Fruit fly (Drosophila melanogaster) whole organism, prepupa: ENCODE results near the gene CG34273.
A peak's percentile ranks its signal among the peaks of the same experiment; 100 is the strongest.

Experiments used
- Blimp-1 ChIP-seq: fragments of 200-800 bp; sonication (Bioruptor generic); optimal IDR thresholded peaks from 3 replicates; lab custom pipeline; 2017; ENCODE audit warnings: missing biosample characterization, missing genetic modification characterization, mild to moderate bottlenecking, moderate library complexity, missing genetic modification reagents
- CG10631 ChIP-seq: fragments of 200-800 bp; sonication (Bioruptor generic); optimal IDR thresholded peaks from 2 replicates; lab custom pipeline; 2016; ENCODE audit warnings: missing biosample characterization, missing genetic modification characterization
- CG10669 ChIP-seq: fragments of 200-800 bp; sonication (Bioruptor generic); optimal IDR thresholded peaks from 3 replicates; lab custom pipeline; 2018; ENCODE audit warnings: missing biosample characterization, mild to moderate bottlenecking, missing genetic modification characterization, moderate library complexity
- CG11294 ChIP-seq: fragments of 200-800 bp; sonication (Bioruptor generic); IDR thresholded peaks from 2 replicates; pipeline ENCODE4 v1.3.6; 2022; ENCODE audit warnings: missing biosample characterization, missing genetic modification characterization
- CG11762 ChIP-seq: fragments of 200-800 bp; sonication (Bioruptor generic); optimal IDR thresholded peaks from 3 replicates; lab custom pipeline; 2016; ENCODE audit warnings: missing biosample characterization, missing genetic modification characterization; ENCODE audit not compliant: insufficient read depth
- CG11902 ChIP-seq: fragments of 200-800 bp; sonication (Bioruptor generic); optimal IDR thresholded peaks from 3 replicates; lab custom pipeline; 2016; ENCODE audit warnings: missing biosample characterization, missing genetic modification characterization
- CG15336 ChIP-seq: fragments of 200-800 bp; sonication (Bioruptor generic); IDR thresholded peaks from 2 replicates; pipeline ENCODE4 v1.3.6; 2022; ENCODE audit warnings: missing biosample characterization, missing genetic modification characterization
- CG3032 ChIP-seq: fragments of 200-800 bp; optimal IDR thresholded peaks from 2 replicates; lab custom pipeline; 2019; ENCODE audit warnings: missing biosample characterization, mild to moderate bottlenecking, missing genetic modification characterization, moderate library complexity
- CG32006 ChIP-seq: fragments of 200-800 bp; sonication (Bioruptor generic); optimal IDR thresholded peaks from 3 replicates; lab custom pipeline; 2017; ENCODE audit warnings: missing biosample characterization, mild to moderate bottlenecking, missing genetic modification characterization
- CG34406 ChIP-seq: fragments of 200-800 bp; sonication (Bioruptor generic); optimal IDR thresholded peaks from 3 replicates; lab custom pipeline; 2016; ENCODE audit warnings: missing biosample characterization, missing genetic modification characterization
- CG4318 ChIP-seq: fragments of 200-800 bp; sonication (Bioruptor generic); optimal IDR thresholded peaks from 3 replicates; lab custom pipeline; 2017; ENCODE audit warnings: missing biosample characterization, mild to moderate bottlenecking, missing genetic modification characterization
- CG6163 ChIP-seq: fragments of 200-800 bp; sonication (Bioruptor generic); IDR thresholded peaks from 3 replicates; pipeline ENCODE4 v1.3.6; 2022; ENCODE audit warnings: missing biosample characterization, missing genetic modification characterization
- CG6276 ChIP-seq: fragments of 200-800 bp; sonication (Bioruptor generic); optimal IDR thresholded peaks from 2 replicates; lab custom pipeline; 2017; ENCODE audit warnings: missing biosample characterization, mild to moderate bottlenecking, missing genetic modification characterization
- CG6808 ChIP-seq: fragments of 200-800 bp; sonication (Bioruptor generic); optimal IDR thresholded peaks from 3 replicates; lab custom pipeline; 2017; ENCODE audit warnings: missing biosample characterization, missing genetic modification characterization, mild to moderate bottlenecking, moderate library complexity, missing genetic modification reagents
- CG6854 ChIP-seq: fragments of 200-800 bp; sonication (Bioruptor generic); optimal IDR thresholded peaks from 2 replicates; lab custom pipeline; 2017; ENCODE audit warnings: missing biosample characterization, mild to moderate bottlenecking, missing genetic modification characterization
- CG7368 ChIP-seq: fragments of 200-800 bp; sonication (Bioruptor generic); optimal IDR thresholded peaks from 3 replicates; lab custom pipeline; 2016; ENCODE audit warnings: missing biosample characterization, missing genetic modification characterization
- CG8119 ChIP-seq: fragments of 200-800 bp; sonication (Bioruptor generic); IDR thresholded peaks from 3 replicates; pipeline ENCODE4 v1.3.6; 2022; ENCODE audit warnings: missing biosample characterization, missing genetic modification characterization
- CG8319 ChIP-seq: fragments of 200-800 bp; sonication (Bioruptor generic); optimal IDR thresholded peaks from 3 replicates; lab custom pipeline; 2016; ENCODE audit warnings: missing biosample characterization, missing genetic modification characterization
- CG8632 ChIP-seq: fragments of 200-800 bp; sonication (Bioruptor generic); optimal IDR thresholded peaks from 3 replicates; lab custom pipeline; 2016; ENCODE audit warnings: missing biosample characterization, missing genetic modification characterization
- CG9139 ChIP-seq: fragments of 200-800 bp; sonication (Bioruptor generic); optimal IDR thresholded peaks from 3 replicates; lab custom pipeline; 2017; ENCODE audit warnings: missing biosample characterization, mild to moderate bottlenecking, missing genetic modification characterization
- Eip75B ChIP-seq: fragments of 200-800 bp; sonication (Bioruptor generic); optimal IDR thresholded peaks from 3 replicates; lab custom pipeline; 2016; ENCODE audit warnings: missing biosample characterization, missing genetic modification characterization
- Eip78C ChIP-seq: fragments of 200-800 bp; sonication (Bioruptor generic); peaks from one replicate; lab custom pipeline; 2016; ENCODE audit warnings: missing biosample characterization, missing genetic modification characterization
- Ets21C ChIP-seq: fragments of 200-800 bp; sonication (Bioruptor generic); optimal IDR thresholded peaks from 3 replicates; lab custom pipeline; 2016; ENCODE audit warnings: missing biosample characterization, missing genetic modification characterization
- Ets96B ChIP-seq: fragments of 200-800 bp; optimal IDR thresholded peaks from 2 replicates; lab custom pipeline; 2019; ENCODE audit warnings: missing biosample characterization, mild to moderate bottlenecking, missing genetic modification characterization, moderate library complexity
- Gug ChIP-seq: fragments of 200-800 bp; sonication (Bioruptor generic); IDR thresholded peaks from 2 replicates; pipeline ENCODE4 v1.3.6; 2022; ENCODE audit warnings: missing biosample characterization, missing genetic modification characterization
- Hr39 ChIP-seq: fragments of 200-800 bp; sonication (Bioruptor generic); optimal IDR thresholded peaks from 2 replicates; lab custom pipeline; 2016; ENCODE audit warnings: missing biosample characterization, missing genetic modification characterization
- Hr4 ChIP-seq: fragments of 200-800 bp; sonication (Bioruptor generic); optimal IDR thresholded peaks from 3 replicates; lab custom pipeline; 2016; ENCODE audit warnings: missing biosample characterization, missing genetic modification characterization
- Lpt ChIP-seq: fragments of 200-800 bp; sonication (Bioruptor generic); optimal IDR thresholded peaks from 3 replicates; lab custom pipeline; 2016; ENCODE audit warnings: missing biosample characterization, missing genetic modification characterization
- Met ChIP-seq: fragments of 200-800 bp; sonication (Bioruptor generic); optimal IDR thresholded peaks from 3 replicates; lab custom pipeline; 2016; ENCODE audit warnings: missing biosample characterization, missing genetic modification characterization
- OdsH ChIP-seq: fragments of 200-800 bp; sonication (Bioruptor generic); optimal IDR thresholded peaks from 3 replicates; lab custom pipeline; 2016; ENCODE audit warnings: missing biosample characterization, missing genetic modification characterization
- Smox ChIP-seq: fragments of 200-800 bp; sonication (Bioruptor generic); optimal IDR thresholded peaks from 3 replicates; lab custom pipeline; 2016; ENCODE audit warnings: missing biosample characterization, missing genetic modification characterization
- Sox102F ChIP-seq: fragments of 200-800 bp; sonication (Bioruptor generic); optimal IDR thresholded peaks from 2 replicates; lab custom pipeline; 2016; ENCODE audit warnings: missing biosample characterization, mild to moderate bottlenecking, missing genetic modification characterization
- Sox14 ChIP-seq: fragments of 200-800 bp; sonication (Bioruptor generic); optimal IDR thresholded peaks from 3 replicates; lab custom pipeline; 2016; ENCODE audit warnings: missing biosample characterization, missing genetic modification characterization
- achi ChIP-seq: fragments of 200-800 bp; sonication (Bioruptor generic); optimal IDR thresholded peaks from 3 replicates; lab custom pipeline; 2016; ENCODE audit warnings: missing biosample characterization, missing genetic modification characterization
- acj6 ChIP-seq: fragments of 200-800 bp; sonication (Bioruptor generic); optimal IDR thresholded peaks from 3 replicates; lab custom pipeline; 2016; ENCODE audit warnings: missing biosample characterization, missing genetic modification characterization
- dac ChIP-seq: fragments of 200-800 bp; sonication (Bioruptor generic); optimal IDR thresholded peaks from 2 replicates; lab custom pipeline; 2017; ENCODE audit warnings: missing biosample characterization, mild to moderate bottlenecking, missing genetic modification characterization
- dsx ChIP-seq: fragments of 200-800 bp; optimal IDR thresholded peaks from 3 replicates; lab custom pipeline; 2019; ENCODE audit warnings: missing biosample characterization, mild to moderate bottlenecking, missing genetic modification characterization, moderate library complexity; ENCODE audit not compliant: poor library complexity, severe bottlenecking
- esn ChIP-seq: fragments of 200-800 bp; sonication (Bioruptor generic); optimal IDR thresholded peaks from 2 replicates; lab custom pipeline; 2016; ENCODE audit warnings: missing biosample characterization, mild to moderate bottlenecking, missing genetic modification characterization, moderate library complexity
- fd59A ChIP-seq: fragments of 200-800 bp; sonication (Bioruptor generic); optimal IDR thresholded peaks from 2 replicates; lab custom pipeline; 2017; ENCODE audit warnings: missing biosample characterization, mild to moderate bottlenecking, missing genetic modification characterization, missing genetic modification reagents
- fd85E ChIP-seq: fragments of 200-800 bp; sonication (Bioruptor generic); optimal IDR thresholded peaks from 3 replicates; lab custom pipeline; 2016; ENCODE audit warnings: missing biosample characterization, missing genetic modification characterization
- lz ChIP-seq: fragments of 200-800 bp; sonication (Bioruptor generic); optimal IDR thresholded peaks from 3 replicates; lab custom pipeline; 2016; ENCODE audit warnings: missing biosample characterization, missing genetic modification characterization
- pdm3 ChIP-seq: fragments of 200-800 bp; sonication (Bioruptor generic); optimal IDR thresholded peaks from 3 replicates; lab custom pipeline; 2016; ENCODE audit warnings: missing biosample characterization, missing genetic modification characterization
- salr ChIP-seq, 2 experiments: fragments of 200-800 bp; sonication (Bioruptor generic); optimal IDR thresholded peaks; 3 replicates each; lab custom pipeline; 2016 to 2018; ENCODE audit warnings: missing biosample characterization in 2 of 2, missing genetic modification characterization in 2 of 2, mild to moderate bottlenecking in 1 of 2
- spab ChIP-seq: fragments of 200-800 bp; sonication (Bioruptor generic); optimal IDR thresholded peaks from 2 replicates; lab custom pipeline; 2017; ENCODE audit warnings: missing biosample characterization, mild to moderate bottlenecking, missing genetic modification characterization, missing genetic modification reagents
- ss ChIP-seq, 2 experiments: fragments of 200-800 bp; sonication (Bioruptor generic); optimal IDR thresholded peaks; 2 replicates in 1 of 2; 3 replicates in 1 of 2; lab custom pipeline; 2017 to 2018; ENCODE audit warnings: mild to moderate bottlenecking in 2 of 2, missing biosample characterization in 2 of 2, missing genetic modification characterization in 2 of 2, moderate library complexity in 1 of 2
- svp ChIP-seq: fragments of 200-800 bp; sonication (Bioruptor generic); peaks from one replicate; lab custom pipeline; 2016; ENCODE audit warnings: missing biosample characterization, missing genetic modification characterization
- topi ChIP-seq: fragments of 200-800 bp; sonication (Bioruptor generic); optimal IDR thresholded peaks from 3 replicates; lab custom pipeline; 2016; ENCODE audit warnings: missing biosample characterization, missing genetic modification characterization

The CG34273 gene

dm6 chr3R:14473574-14473973, 43.3 kb upstream of the CG34273 start (continued):
- peak; percentile 60 for TF ChIP-seq Hr39 (GFP tag; lab: Kevin White, UChicago)
- peak; percentile 53 for TF ChIP-seq dac (GFP tag; lab: Kevin White, UChicago)
- peak; percentile 24 for TF ChIP-seq CG8319 (GFP tag; lab: Kevin White, UChicago)
- peak; percentile 37 for TF ChIP-seq CG7368 (GFP tag; lab: Kevin White, UChicago)
- peak; percentile 72 for TF ChIP-seq acj6
- TF ChIP-seq fd59A (GFP tag; lab: Kevin White, UChicago), result peak; percentile 49
- peak; percentile 74 for TF ChIP-seq OdsH (GFP tag; lab: Kevin White, UChicago)
- no peak for TF ChIP-seq ss (GFP tag; optimal IDR thresholded peaks at IDR 0.05; lab: Kevin White, UChicago)
- peak; percentile 45 for TF ChIP-seq CG6808 (GFP tag; lab: Kevin White, UChicago)
- TF ChIP-seq CG11294, result peak; percentile 76
- TF ChIP-seq lz (GFP tag; lab: Kevin White, UChicago), result peak; percentile 32
- TF ChIP-seq CG6854 (GFP tag; lab: Kevin White, UChicago), result no peak
- peak; percentile 74 for TF ChIP-seq CG10631 (GFP tag; lab: Kevin White, UChicago)
- TF ChIP-seq CG3032 (tag; lab: Kevin White, UChicago), result peak; percentile 37
- peak; percentile 43 for TF ChIP-seq CG11902 (GFP tag; lab: Kevin White, UChicago)
- no peak for TF ChIP-seq Blimp-1
- TF ChIP-seq Ets96B, result peak; percentile 62
- peak; percentile 50 for TF ChIP-seq spab (GFP tag; lab: Kevin White, UChicago)
- peak; percentile 92 for TF ChIP-seq Eip78C
- TF ChIP-seq esn (GFP tag; lab: Kevin White, UChicago), result peak; percentile 45
- TF ChIP-seq salr (GFP tag; optimal IDR thresholded peaks at IDR 0.05; lab: Kevin White, UChicago), result peak; percentile 31 to 73
- peak; percentile 66 for TF ChIP-seq topi (GFP tag; lab: Kevin White, UChicago)
- TF ChIP-seq Lpt (GFP tag; lab: Kevin White, UChicago), result peak; percentile 54
- TF ChIP-seq CG15336, result peak; percentile 83
- peak; percentile 43 for TF ChIP-seq Met (GFP tag; lab: Kevin White, UChicago)
- TF ChIP-seq Eip75B, result peak; percentile 28
- peak; percentile 65 for TF ChIP-seq svp
- TF ChIP-seq pdm3 (GFP tag; lab: Kevin White, UChicago), result peak; percentile 72
- TF ChIP-seq Sox14 (GFP tag; lab: Kevin White, UChicago), result peak; percentile 69
- TF ChIP-seq fd85E, result no peak
- TF ChIP-seq Hr4 (GFP tag; lab: Kevin White, UChicago), result peak; percentile 63
- TF ChIP-seq CG6276 (GFP tag; lab: Kevin White, UChicago), result peak; percentile 63
- peak; percentile 62 for TF ChIP-seq CG11762

DNA sequence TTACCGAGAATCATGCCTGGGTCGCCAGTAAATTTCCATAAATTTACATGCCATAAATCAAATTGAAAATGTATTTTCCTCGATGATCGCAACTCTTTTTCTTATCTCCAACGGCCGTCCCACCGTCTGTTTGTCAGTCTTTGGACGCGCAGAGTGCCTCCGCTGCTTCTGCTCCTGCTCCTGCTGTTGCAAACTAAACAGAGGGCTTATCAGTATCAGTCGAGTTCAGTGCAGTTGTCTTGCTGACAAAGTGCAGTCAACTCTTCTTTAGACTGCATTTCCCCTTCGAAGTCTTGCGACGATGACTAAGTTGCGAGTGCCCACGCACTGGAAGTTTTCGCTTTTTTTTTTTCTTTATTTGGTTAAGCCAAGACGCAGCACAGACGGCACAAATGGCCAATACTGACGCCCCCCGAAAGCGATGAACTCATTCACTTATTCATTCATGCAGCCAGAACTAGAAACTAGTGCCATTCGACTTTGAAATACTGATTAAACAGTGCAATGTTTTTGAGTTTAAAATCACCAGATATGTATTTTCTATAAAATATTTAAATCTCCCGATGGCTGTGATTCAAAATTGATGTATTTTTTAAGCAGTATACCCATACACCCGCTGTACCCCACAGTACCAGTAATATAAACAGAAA, 42.6 kb upstream of the CG34273 start:
- TF ChIP-seq Sox102F (GFP tag; lab: Kevin White, UChicago) (peak; percentile 16), acj6 (no peak), CG8319 (GFP tag; lab: Kevin White, UChicago) (no peak), CG4318 (no peak), CG32006 (GFP tag; lab: Kevin White, UChicago) (no peak), CG8119 (GFP tag; lab: Robert Waterston, UW) (0 out of 3 replicates have a peak, but pooled peaks have one; percentile 12), Gug (no peak), Met (GFP tag; lab: Kevin White, UChicago) (peak; percentile 26), lz (GFP tag; lab: Kevin White, UChicago) (no peak), CG15336 (no peak), Ets96B (no peak), CG8632 (GFP tag; lab: Kevin White, UChicago) (no peak), Sox14 (GFP tag; lab: Kevin White, UChicago) (no peak), dsx (GFP tag; lab: Kevin White, UChicago) (peak; percentile 7), esn (GFP tag; lab: Kevin White, UChicago) (peak; percentile 18), achi (GFP tag; lab: Kevin White, UChicago) (peak; percentile 10), CG3032 (tag; lab: Kevin White, UChicago) (no peak), Eip78C (peak; percentile 59), CG34406 (GFP tag; lab: Kevin White, UChicago) (no peak), CG9139 (GFP tag; lab: Kevin White, UChicago) (no peak), Hr39 (GFP tag; lab: Kevin White, UChicago) (peak; percentile 3), svp (peak; percentile 66), pdm3 (GFP tag; lab: Kevin White, UChicago) (no peak), CG10669 (GFP tag; lab: Kevin White, UChicago) (peak; percentile 4), topi (GFP tag; lab: Kevin White, UChicago) (no peak), fd59A (GFP tag; lab: Kevin White, UChicago) (no peak), CG11294 (no peak), CG11762 (no peak), CG10631 (GFP tag; lab: Kevin White, UChicago) (peak; percentile 8), Ets21C (GFP tag; lab: Kevin White, UChicago) (no peak), Smox (GFP tag; lab: Kevin White, UChicago) (no peak), CG6163 (GFP tag; lab: Robert Waterston, UW) (peak; percentile 27; the same call in 1 of the 3 replicates)
